Worm (Caenorhabditis elegans) whole organism, dauer: ENCODE measurements around the gene K08H2.2.

Experiments used
- unc-62 ChIP-seq: sonication (generic microtip); optimal IDR thresholded peaks from 2 replicates; lab custom pipeline; 2017; ENCODE audit warnings: missing biosample characterization, missing genetic modification reagents, missing genetic modification characterization

The K08H2.2 gene

ce11 chrX:13212528-13212927, 22.3 kb downstream of the K08H2.2 start:
- TF ChIP-seq unc-62 (GFP tag; lab: Kevin White, UChicago), result no peak

DNA sequence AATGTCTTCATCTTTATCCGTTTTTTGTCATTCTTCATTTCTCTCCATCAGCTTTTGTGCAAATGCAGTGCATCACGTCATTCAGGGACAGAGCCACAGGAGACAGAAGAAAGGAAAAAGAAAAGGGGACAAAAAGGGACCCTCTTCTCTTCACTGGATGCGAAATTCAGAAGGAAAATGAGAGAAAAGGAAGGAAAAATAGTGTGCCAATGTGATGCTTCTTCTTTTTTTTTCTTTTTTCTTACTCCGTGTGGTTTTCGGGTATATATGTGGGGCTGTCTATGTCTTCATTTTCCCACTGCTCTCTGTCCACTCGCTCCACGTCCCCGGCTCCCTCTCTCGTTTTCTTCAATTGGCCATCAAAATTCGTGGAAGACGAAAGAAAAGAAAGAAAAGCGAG, 24.3 kb downstream of the K08H2.2 start:
- TF ChIP-seq unc-62 (GFP tag; lab: Kevin White, UChicago), result no peak

- TF ChIP-seq unc-62 (GFP tag; lab: Kevin White, UChicago), result no peak
Measured at ce11 chrX:13209026-13209425, 25.8 kb downstream of the K08H2.2 start.

DNA sequence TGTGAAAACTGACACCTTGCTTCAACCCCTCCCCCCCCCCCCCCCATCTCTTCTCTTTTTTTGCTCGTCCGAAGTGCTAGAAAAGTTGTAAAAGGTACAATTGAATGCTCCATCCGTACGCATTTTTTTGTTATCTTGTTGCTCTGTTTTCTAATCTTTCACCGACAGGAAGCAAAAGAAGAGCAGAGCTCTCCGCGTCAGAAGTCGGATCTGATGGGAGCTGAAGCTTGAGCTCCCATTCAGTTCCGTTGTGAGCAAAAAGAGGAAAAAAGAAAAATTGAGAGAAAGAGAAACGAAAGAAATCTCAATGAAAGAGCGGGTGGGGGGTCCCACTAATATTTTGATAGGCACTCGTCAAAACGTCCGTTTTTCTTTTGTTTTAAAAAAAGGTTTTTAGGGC, 27.9 kb downstream of the K08H2.2 start:
- TF ChIP-seq unc-62 (GFP tag; lab: Kevin White, UChicago), result no peak

DNA sequence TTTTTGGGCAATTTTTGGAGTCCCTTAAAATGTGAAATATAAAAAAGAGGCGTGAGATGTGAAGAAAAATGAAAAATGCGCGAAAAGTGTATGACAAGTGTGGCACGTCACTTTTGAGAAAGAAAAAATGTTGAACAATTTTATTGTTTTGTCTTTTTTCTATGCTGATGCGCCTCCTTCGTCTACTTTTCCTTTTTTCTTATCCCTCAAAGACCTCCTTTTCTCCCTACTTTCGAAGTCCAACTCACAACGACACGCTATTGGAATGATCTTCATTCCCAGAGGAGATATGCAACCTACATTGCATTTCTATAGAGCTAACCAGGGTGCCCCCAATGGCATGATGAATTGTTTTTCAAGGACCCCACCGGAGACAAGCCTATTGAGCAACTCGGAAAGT, 28.8 kb downstream of the K08H2.2 start:
- no peak for TF ChIP-seq unc-62 (GFP tag; lab: Kevin White, UChicago)

DNA sequence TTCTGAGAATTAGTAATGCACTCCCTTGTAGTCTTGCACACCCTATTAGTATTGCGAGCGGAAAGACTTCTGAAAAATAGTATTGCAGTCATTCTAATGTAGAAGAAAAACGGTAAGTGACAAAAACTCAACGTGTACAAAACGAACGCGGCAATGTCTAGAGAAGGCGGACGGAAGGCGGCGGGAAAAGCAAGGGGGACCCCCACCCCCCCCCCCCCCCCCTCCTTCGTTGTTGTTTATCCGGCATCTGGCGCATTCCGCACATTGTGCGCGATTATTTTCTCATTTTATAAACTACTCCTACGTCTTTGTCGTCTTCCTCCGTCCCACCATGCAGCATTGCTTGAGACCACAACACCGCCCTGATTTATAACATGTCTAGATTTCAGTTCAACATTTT, 32.5 kb downstream of the K08H2.2 start:
- no peak for TF ChIP-seq unc-62 (GFP tag; lab: Kevin White, UChicago)

DNA sequence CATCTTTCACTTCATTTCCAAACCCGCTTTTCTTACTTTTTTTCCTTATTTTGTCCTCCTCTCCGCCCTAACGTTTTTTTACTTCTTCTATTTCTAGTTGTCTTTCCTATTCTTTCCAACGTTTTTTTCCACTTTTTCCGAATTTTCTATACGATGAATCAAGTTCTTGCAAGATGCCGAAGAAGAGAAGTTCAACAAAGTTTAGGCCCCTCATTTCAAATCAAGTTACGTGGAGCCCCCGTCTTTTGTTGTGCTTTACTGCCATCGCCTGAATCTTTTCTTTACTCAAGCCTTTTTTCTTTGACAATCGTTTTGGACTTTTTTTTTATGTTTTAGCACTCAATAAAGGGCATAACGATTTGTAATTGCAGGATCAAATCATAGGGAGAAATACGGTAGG, 33.4 kb downstream of the K08H2.2 start, which contains the start of gene unc-9:
Gene unc-9 (plus strand): TSS at position 370 of the 400 bp plus-strand sequence.
- no peak for TF ChIP-seq unc-62 (GFP tag; lab: Kevin White, UChicago)

DNA sequence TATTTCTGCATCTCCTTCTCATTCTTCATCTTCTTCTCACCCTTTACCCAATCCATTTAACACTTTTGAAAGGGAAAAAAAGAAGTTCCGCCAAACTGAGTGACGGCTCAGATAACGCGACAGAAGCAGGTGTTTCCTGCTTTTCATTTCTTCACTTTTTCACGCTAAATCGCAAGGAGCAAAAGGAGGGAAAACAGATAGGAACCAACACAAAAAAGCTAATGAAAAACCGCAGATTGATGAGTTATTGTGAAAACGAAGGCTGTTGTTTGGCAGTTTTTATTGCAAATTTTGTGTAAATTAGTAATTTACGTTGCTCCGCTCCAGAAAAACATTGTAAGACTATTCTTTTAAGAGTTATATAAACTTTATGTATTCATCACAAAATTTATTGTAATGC, 34.5 kb downstream of the K08H2.2 start:
- TF ChIP-seq unc-62 (GFP tag; lab: Kevin White, UChicago), result no peak

DNA sequence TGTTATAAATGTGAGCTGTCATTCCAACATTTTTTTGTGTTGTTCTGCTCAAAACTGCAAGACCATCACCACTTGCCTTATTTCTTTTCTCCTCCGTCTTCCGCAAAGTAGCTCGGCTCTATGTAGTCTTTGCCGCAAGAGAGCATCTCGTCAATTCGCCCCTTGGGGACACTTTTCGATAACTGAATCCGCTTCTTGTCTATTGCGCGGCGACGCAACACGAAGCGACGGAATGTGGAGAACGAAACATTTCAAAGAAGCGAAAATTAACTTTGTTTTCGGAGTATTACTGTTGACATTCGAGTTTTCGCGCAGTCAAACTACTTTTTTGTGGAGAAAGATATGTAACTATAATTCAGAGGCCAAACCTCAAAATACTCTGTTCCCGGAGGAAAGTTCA, 36.6 kb downstream of the K08H2.2 start:
- no peak for TF ChIP-seq unc-62 (GFP tag; lab: Kevin White, UChicago)

ce11 chrX:13190912-13191311, 43.9 kb downstream of the K08H2.2 start, which contains the start of gene gpa-6:
Gene gpa-6 (plus strand): TSS chrX:13191212.
- no peak for TF ChIP-seq unc-62 (GFP tag; lab: Kevin White, UChicago)

DNA sequence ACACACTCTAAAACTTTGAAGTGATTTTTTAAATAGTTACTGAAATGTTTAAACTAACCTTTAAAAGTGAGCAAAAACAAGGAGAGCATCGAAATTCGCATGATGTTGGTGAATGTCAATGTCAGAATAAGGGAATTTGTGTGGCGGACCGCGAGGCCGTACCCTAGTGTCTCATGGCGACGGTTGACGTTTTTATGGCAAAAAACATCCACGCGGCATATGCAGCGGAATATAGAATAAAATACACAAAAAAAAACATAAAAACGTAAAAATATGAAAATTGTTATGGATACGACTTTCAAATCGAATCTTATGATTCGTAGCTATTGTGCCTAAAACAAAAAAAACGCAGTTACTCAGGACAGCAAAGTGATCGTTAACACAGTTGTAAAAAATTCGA, 44.9 kb downstream of the K08H2.2 start, which contains the start of gene cwp-5:
Gene cwp-5 (minus strand): TSS at position 101 of the 400 bp plus-strand sequence.
- no peak for TF ChIP-seq unc-62 (GFP tag; lab: Kevin White, UChicago)
